Worm (Caenorhabditis elegans) whole organism, young adult: ENCODE data around the gene sds-22.

Experiments used
- B0336.3 ChIP-seq: fragments of 200-800 bp; sonication (Bioruptor generic); IDR thresholded peaks from 2 replicates; pipeline ENCODE4 v1.3.6; 2022; ENCODE audit warnings: missing genetic modification characterization, missing compliant biosample characterization
- C06A6.2 ChIP-seq: fragments of 200-800 bp; sonication (Bioruptor generic); conservative IDR thresholded peaks from 2 replicates; pipeline ENCODE4 v1.3.6; 2022; ENCODE audit warnings: missing genetic modification characterization, missing compliant biosample characterization
- C17E4.6 ChIP-seq: fragments of 200-800 bp; sonication (Bioruptor generic); IDR thresholded peaks from 2 replicates; pipeline ENCODE4 v1.3.6; 2022; ENCODE audit warnings: missing genetic modification reagents, missing genetic modification characterization, missing compliant biosample characterization
- D2030.7 ChIP-seq: fragments of 200-800 bp; sonication (Bioruptor generic); IDR thresholded peaks from 2 replicates; pipeline ENCODE4 v1.3.6; 2022; ENCODE audit warnings: missing genetic modification reagents, missing genetic modification characterization, missing compliant biosample characterization
- F22D6.2 ChIP-seq: sonication (generic microtip); optimal IDR thresholded peaks from 2 replicates; lab custom pipeline; 2016; ENCODE audit warnings: mild to moderate bottlenecking, missing genetic modification characterization, missing compliant biosample characterization
- F37B4.10 ChIP-seq: fragments of 200-800 bp; sonication (Bioruptor generic); IDR thresholded peaks from 2 replicates; pipeline ENCODE4 v1.3.6; 2022; ENCODE audit warnings: missing genetic modification characterization, missing compliant biosample characterization
- F49E8.2 ChIP-seq: sonication (generic microtip); optimal IDR thresholded peaks from 3 replicates; lab custom pipeline; 2017; ENCODE audit warnings: missing genetic modification characterization, mild to moderate bottlenecking, missing compliant biosample characterization, antibody characterized with exemption, moderate library complexity; ENCODE audit not compliant: insufficient read depth
- K12H6.12 ChIP-seq: fragments of 200-800 bp; sonication (Bioruptor generic); optimal IDR thresholded peaks from 2 replicates; lab custom pipeline; 2018; ENCODE audit warnings: mild to moderate bottlenecking, missing genetic modification characterization, missing compliant biosample characterization
- T07F8.4 ChIP-seq: sonication (generic microtip); optimal IDR thresholded peaks from 2 replicates; lab custom pipeline; 2016; ENCODE audit warnings: mild to moderate bottlenecking, missing genetic modification characterization, moderate library complexity, missing compliant biosample characterization
- T26A5.8 ChIP-seq: sonication (generic microtip); optimal IDR thresholded peaks from 2 replicates; lab custom pipeline; 2016; ENCODE audit warnings: missing genetic modification characterization, missing compliant biosample characterization
- aptf-3 ChIP-seq: fragments of 200-800 bp; sonication (Bioruptor generic); IDR thresholded peaks from 2 replicates; pipeline ENCODE4 v1.3.6; 2022; ENCODE audit warnings: missing genetic modification characterization, missing compliant biosample characterization
- atf-7 ChIP-seq: sonication (generic microtip); optimal IDR thresholded peaks from 2 replicates; lab custom pipeline; 2017; ENCODE audit warnings: mild to moderate bottlenecking, missing genetic modification characterization, missing compliant biosample characterization
- attf-6 ChIP-seq: fragments of 200-800 bp; sonication (Bioruptor generic); IDR thresholded peaks from 2 replicates; pipeline ENCODE4 v1.3.6; 2022; ENCODE audit warnings: missing genetic modification reagents, missing genetic modification characterization, missing compliant biosample characterization
- bed-1 ChIP-seq: fragments of 200-800 bp; sonication (Bioruptor generic); IDR thresholded peaks from 2 replicates; pipeline ENCODE4 v1.3.6; 2022; ENCODE audit warnings: missing genetic modification reagents, missing genetic modification characterization, missing compliant biosample characterization
- cebp-1 ChIP-seq, 2 experiments: fragments of 200-800 bp in 1 of 2; sonication (Bioruptor generic) in 1 of 2; sonication (generic microtip) in 1 of 2; IDR thresholded peaks in 1 of 2; optimal IDR thresholded peaks in 1 of 2; 2 replicates each; pipeline versions ENCODE4 v1.3.6 to Lab custom; 2017 to 2022; ENCODE audit warnings: missing compliant biosample characterization in 2 of 2, missing genetic modification characterization in 2 of 2, mild to moderate bottlenecking in 1 of 2, missing genetic modification reagents in 1 of 2, moderate library complexity in 1 of 2
- ceh-40 ChIP-seq: fragments of 200-800 bp; sonication (Bioruptor generic); IDR thresholded peaks from 2 replicates; pipeline ENCODE4 v1.3.6; 2022; ENCODE audit warnings: missing genetic modification characterization, missing compliant biosample characterization
- ceh-91 ChIP-seq: fragments of 200-800 bp; sonication (Bioruptor generic); IDR thresholded peaks from 2 replicates; pipeline ENCODE4 v1.3.6; 2022; ENCODE audit warnings: missing genetic modification reagents, missing genetic modification characterization, missing compliant biosample characterization
- dox-1 ChIP-seq: fragments of 200-800 bp; sonication (Bioruptor generic); IDR thresholded peaks from 2 replicates; pipeline ENCODE4 v1.3.6; 2022; ENCODE audit warnings: missing genetic modification reagents, missing genetic modification characterization, missing compliant biosample characterization
- efl-1 ChIP-seq: fragments of 150-350 bp; optimal IDR thresholded peaks from 2 replicates; lab custom pipeline; 2014; ENCODE audit warnings: missing biosample characterization, missing genetic modification reagents, missing genetic modification characterization
- ekl-4 ChIP-seq: fragments of 200-800 bp; sonication (Bioruptor generic); IDR thresholded peaks from 2 replicates; pipeline ENCODE4 v1.3.6; 2022; ENCODE audit warnings: missing genetic modification reagents, missing genetic modification characterization, missing compliant biosample characterization
- fkh-3 ChIP-seq: sonication (generic microtip); optimal IDR thresholded peaks from 2 replicates; lab custom pipeline; 2016; ENCODE audit warnings: mild to moderate bottlenecking, missing genetic modification characterization, missing compliant biosample characterization
- hlh-12 ChIP-seq: sonication (generic microtip); optimal IDR thresholded peaks from 2 replicates; lab custom pipeline; 2016; ENCODE audit warnings: missing genetic modification characterization, missing compliant biosample characterization
- hmg-1.2 ChIP-seq: fragments of 200-800 bp; sonication (Bioruptor generic); IDR thresholded peaks from 2 replicates; pipeline ENCODE4 v1.3.6; 2022; ENCODE audit warnings: missing genetic modification reagents, missing genetic modification characterization, missing compliant biosample characterization
- hmg-20 ChIP-seq: fragments of 200-800 bp; sonication (Bioruptor generic); IDR thresholded peaks from 2 replicates; pipeline ENCODE4 v1.3.6; 2022; ENCODE audit warnings: missing genetic modification reagents, missing genetic modification characterization, missing compliant biosample characterization
- let-607 ChIP-seq, 2 experiments: fragments of 200-800 bp in 1 of 2; sonication (Bioruptor generic) in 1 of 2; sonication (generic microtip) in 1 of 2; optimal IDR thresholded peaks; 2 replicates each; lab custom pipeline; 2016 to 2018; ENCODE audit warnings: mild to moderate bottlenecking in 2 of 2, missing compliant biosample characterization in 2 of 2, missing genetic modification characterization in 2 of 2, moderate library complexity in 2 of 2, missing genotype in 1 of 2
- lin-35 ChIP-seq, 3 experiments: fragments of 150-350 bp in 2 of 3; sonication (generic microtip) in 1 of 3; optimal IDR thresholded peaks; 2 replicates each; lab custom pipeline; 2014 to 2018; ENCODE audit warnings: missing biosample characterization in 3 of 3, missing genetic modification characterization in 3 of 3, missing genetic modification reagents in 3 of 3
- lir-1 ChIP-seq: fragments of 200-800 bp; sonication (Bioruptor generic); conservative IDR thresholded peaks from 2 replicates; pipeline ENCODE4 v1.3.6; 2022; ENCODE audit warnings: missing genetic modification reagents, missing genetic modification characterization, missing compliant biosample characterization
- lsl-1 ChIP-seq: fragments of 200-800 bp; sonication (Bioruptor generic); optimal IDR thresholded peaks from 2 replicates; lab custom pipeline; 2018; ENCODE audit warnings: mild to moderate bottlenecking, missing genetic modification characterization, moderate library complexity, missing compliant biosample characterization
- lsy-27 ChIP-seq: sonication (generic microtip); optimal IDR thresholded peaks from 2 replicates; lab custom pipeline; 2017; ENCODE audit warnings: missing genetic modification characterization, mild to moderate bottlenecking, missing compliant biosample characterization, antibody characterized with exemption, missing genotype, borderline replicate concordance; ENCODE audit not compliant: insufficient read depth
- madf-10 ChIP-seq: sonication (generic microtip); optimal IDR thresholded peaks from 2 replicates; lab custom pipeline; 2016; ENCODE audit warnings: mild to moderate bottlenecking, missing genetic modification characterization, missing compliant biosample characterization
- madf-8 ChIP-seq: fragments of 200-800 bp; sonication (Bioruptor generic); conservative IDR thresholded peaks from 2 replicates; pipeline ENCODE4 v1.3.6; 2022; ENCODE audit warnings: missing genetic modification reagents, missing genetic modification characterization, missing compliant biosample characterization
- nfyb-1 ChIP-seq: fragments of 200-800 bp; sonication (Bioruptor generic); IDR thresholded peaks from 2 replicates; pipeline ENCODE4 v1.3.6; 2022; ENCODE audit warnings: missing genetic modification reagents, missing genetic modification characterization, missing compliant biosample characterization
- nhr-80 ChIP-seq: sonication (generic microtip); optimal IDR thresholded peaks from 2 replicates; lab custom pipeline; 2016; ENCODE audit warnings: missing genetic modification characterization, missing compliant biosample characterization
- pha-4 ChIP-seq: fragments of 150-350 bp; sonication (generic microtip); optimal IDR thresholded peaks from 2 replicates; lab custom pipeline; 2014; ENCODE audit warnings: missing biosample characterization, missing genetic modification reagents, missing genetic modification characterization
- snpc-1.1 ChIP-seq: sonication (generic microtip); optimal IDR thresholded peaks from 2 replicates; lab custom pipeline; 2017; ENCODE audit warnings: missing genetic modification characterization, mild to moderate bottlenecking, missing compliant biosample characterization, antibody characterized with exemption, moderate library complexity, missing genotype, missing genetic modification reagents; ENCODE audit not compliant: insufficient read depth
- snpc-3.4 ChIP-seq: sonication (generic microtip); optimal IDR thresholded peaks from 2 replicates; lab custom pipeline; 2017; ENCODE audit warnings: missing genetic modification characterization, mild to moderate bottlenecking, missing compliant biosample characterization, antibody characterized with exemption, moderate library complexity, missing genotype, missing genetic modification reagents
- snpc-4 ChIP-seq, 5 experiments: fragments of 150-350 bp in 1 of 5; sonication (generic microtip) in 4 of 5; optimal IDR thresholded peaks; 2 replicates each; lab custom pipeline; 2014 to 2018; ENCODE audit warnings: missing genetic modification characterization in 5 of 5, missing biosample characterization in 3 of 5, antibody characterized with exemption in 2 of 5, mild to moderate bottlenecking in 2 of 5, missing compliant biosample characterization in 2 of 5, missing genotype in 2 of 5, moderate library complexity in 2 of 5, missing genetic modification reagents in 1 of 5
- unc-130 ChIP-seq: sonication (generic microtip); optimal IDR thresholded peaks from 2 replicates; lab custom pipeline; 2016; ENCODE audit warnings: missing genetic modification reagents, missing genetic modification characterization, missing compliant biosample characterization
- xnd-1 ChIP-seq: sonication (generic microtip); optimal IDR thresholded peaks from 2 replicates; lab custom pipeline; 2016; ENCODE audit warnings: missing genotype, missing genetic modification reagents, missing genetic modification characterization, missing compliant biosample characterization

The sds-22 gene

DNA sequence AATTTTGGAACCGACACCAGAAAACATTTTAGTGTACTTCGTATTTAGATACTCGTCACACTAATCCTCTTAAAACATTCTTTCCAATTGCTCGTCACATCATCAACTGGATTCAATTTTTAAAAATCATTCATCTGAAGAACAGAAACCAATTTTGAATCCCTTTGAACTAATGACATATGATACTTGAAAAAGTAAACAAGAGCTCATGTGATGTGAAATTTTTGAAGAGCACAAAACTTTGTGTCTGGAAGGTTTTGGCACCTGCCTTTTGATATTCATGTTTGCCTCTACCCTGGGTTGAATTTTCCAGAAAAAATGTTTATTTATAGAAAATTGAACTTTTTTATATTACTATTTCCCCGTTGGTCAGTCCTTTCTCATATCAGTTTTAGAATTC lies 30.6 kb downstream of the sds-22 start:
- TF ChIP-seq aptf-3 (GFP tag; lab: Robert Waterston, UW) (no peak), T07F8.4 (no peak), lir-1 (GFP tag; lab: Robert Waterston, UW) (no peak), F22D6.2 (no peak), hmg-20 (no peak), attf-6 (GFP tag; lab: Robert Waterston, UW) (no peak), ceh-40 (GFP tag; lab: Robert Waterston, UW) (no peak), lsy-27 (tag; lab: Kevin White, UChicago) (no peak), pha-4 (tag; lab: Kevin White, UChicago) (peak; percentile 59), cebp-1 (GFP tag; IDR thresholded peaks at IDR 0.05; lab: Robert Waterston, UW) (no peak), cebp-1 (tag; optimal IDR thresholded peaks at IDR 0.05; lab: Kevin White, UChicago) (peak; percentile 12)
- TF ChIP-seq, all 124 proteins: peak for 2

- TF ChIP-seq hmg-1.2 (GFP tag; lab: Robert Waterston, UW): no peak
- peak; percentile 49 for TF ChIP-seq nhr-80 (tag; lab: Kevin White, UChicago)
- TF ChIP-seq madf-10 (tag; lab: Kevin White, UChicago): no peak
- TF ChIP-seq efl-1 (GFP tag; lab: Kevin White, UChicago): no peak
Measured at ce11 chrII:7889321-7889720, 31.1 kb downstream of the sds-22 start.

DNA sequence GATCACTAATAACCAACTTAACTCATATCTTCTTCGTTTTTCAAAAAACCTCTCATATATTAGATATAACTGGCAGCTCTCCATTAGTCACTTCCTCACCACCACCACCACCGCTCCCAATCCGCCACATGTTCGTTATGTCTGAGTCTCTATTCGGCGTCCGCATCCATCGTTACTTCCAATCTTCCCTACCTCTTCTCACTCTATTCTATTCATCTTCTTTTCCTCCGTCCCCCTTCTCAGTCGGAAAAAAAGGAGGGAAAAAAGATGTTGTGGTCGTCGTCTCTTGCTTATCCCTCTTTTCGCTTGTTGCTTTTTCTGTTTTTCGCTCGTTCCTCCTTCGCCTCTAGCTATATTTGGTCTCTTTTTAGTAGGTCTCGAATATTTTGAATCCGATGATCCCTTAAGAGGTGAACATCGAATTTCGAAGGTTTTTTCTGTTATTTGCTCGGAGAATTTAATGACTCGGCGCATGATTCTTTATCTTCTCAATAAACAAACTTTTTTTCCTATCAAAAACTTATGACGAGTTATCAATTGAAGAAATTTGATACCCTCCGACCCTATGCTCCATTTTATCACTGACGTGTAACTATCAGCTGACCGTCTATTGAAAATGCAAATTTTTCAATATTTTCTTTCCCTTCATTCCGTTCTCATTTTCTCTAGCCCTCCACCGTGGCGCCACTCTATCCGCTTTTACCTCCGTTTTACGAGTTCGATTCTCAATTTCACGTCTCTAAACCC lies 33.8 kb downstream of the sds-22 start:
- TF ChIP-seq K12H6.12 (tag; lab: Kevin White, UChicago) (peak; percentile 38), fkh-3 (no peak), nhr-80 (tag; lab: Kevin White, UChicago) (peak; percentile 62), cebp-1 (GFP tag; IDR thresholded peaks at IDR 0.05; lab: Robert Waterston, UW) (no peak), cebp-1 (tag; optimal IDR thresholded peaks at IDR 0.05; lab: Kevin White, UChicago) (peak; percentile 33), hlh-12 (no peak), ekl-4 (GFP tag; lab: Robert Waterston, UW) (no peak), nfyb-1 (GFP tag; lab: Robert Waterston, UW) (0 out of 2 replicates have a peak, but pooled peaks have one; percentile 7), lin-35 (GFP tag; optimal IDR thresholded peaks at IDR 0.05; lab: Kevin White, UChicago) (peak in 1 of 3 experiments; percentile 65), dox-1 (GFP tag; lab: Robert Waterston, UW) (no peak), F49E8.2 (tag; lab: Kevin White, UChicago) (no peak), hmg-1.2 (GFP tag; lab: Robert Waterston, UW) (peak; percentile 48; the same call in 1 of the 2 replicates), T26A5.8 (tag; lab: Kevin White, UChicago) (no peak), B0336.3 (GFP tag; lab: Robert Waterston, UW) (no peak), C06A6.2 (GFP tag; lab: Robert Waterston, UW) (no peak), snpc-4 (GFP tag; optimal IDR thresholded peaks at IDR 0.05; lab: Kevin White, UChicago) (no peak), snpc-4 (tag; optimal IDR thresholded peaks at IDR 0.05; lab: Kevin White, UChicago) (peak in 1 of 4 experiments; percentile 4), atf-7 (tag; lab: Kevin White, UChicago) (peak; percentile 1)
- TF ChIP-seq, all 124 proteins: peak for 8

- TF ChIP-seq B0336.3 (GFP tag; lab: Robert Waterston, UW): no peak
- TF ChIP-seq nfyb-1 (GFP tag; lab: Robert Waterston, UW): no peak
- TF ChIP-seq bed-1 (GFP tag; lab: Robert Waterston, UW): no peak
- no peak for TF ChIP-seq let-607 (tag; optimal IDR thresholded peaks at IDR 0.05; lab: Kevin White, UChicago)
- TF ChIP-seq F37B4.10 (GFP tag; lab: Robert Waterston, UW): no peak
- peak; percentile 55 for TF ChIP-seq snpc-1.1 (tag; lab: Kevin White, UChicago)
- peak; percentile 41; the same call in 1 of the 2 replicates for TF ChIP-seq hmg-1.2 (GFP tag; lab: Robert Waterston, UW)
- peak; percentile 78 for TF ChIP-seq lsl-1 (GFP tag; lab: Kevin White, UChicago)
- peak; percentile 50 for TF ChIP-seq D2030.7 (GFP tag; lab: Robert Waterston, UW)
- TF ChIP-seq ceh-91 (GFP tag; lab: Robert Waterston, UW): peak; percentile 60
- TF ChIP-seq C06A6.2 (GFP tag; lab: Robert Waterston, UW): no peak
- peak; percentile 17 for TF ChIP-seq unc-130
- peak; percentile 72 for TF ChIP-seq xnd-1 (tag; lab: Kevin White, UChicago)
- peak; percentile 24 for TF ChIP-seq snpc-3.4
- peak; percentile 62 for TF ChIP-seq madf-8 (GFP tag; lab: Robert Waterston, UW)
- peak; percentile 83 for TF ChIP-seq efl-1 (GFP tag; lab: Kevin White, UChicago)
- TF ChIP-seq C17E4.6: no peak
- TF ChIP-seq fkh-3: no peak
Measured at ce11 chrII:7892761-7893272, 34.6 kb downstream of the sds-22 start, which contains the start of gene ptc-1. TSS of gene ptc-1 (plus strand) at chrII:7893222.
